Worm (Caenorhabditis elegans) whole organism, L1 larva: ENCODE measurements around the gene srlf-10.

Experiments
- C04F5.9 ChIP-seq: sonication (generic microtip); optimal IDR thresholded peaks from 2 replicates; lab custom pipeline; 2016; ENCODE audit warnings: missing genetic modification characterization, missing compliant biosample characterization
- C16A3.4 ChIP-seq: fragments of 150-350 bp; optimal IDR thresholded peaks from 2 replicates; lab custom pipeline; 2014; ENCODE audit warnings: missing biosample characterization, missing genetic modification characterization
- aha-1 ChIP-seq: fragments of 150-350 bp; optimal IDR thresholded peaks from 2 replicates; lab custom pipeline; 2014; ENCODE audit warnings: missing biosample characterization, missing genetic modification characterization
- alr-1 ChIP-seq: fragments of 200-800 bp; sonication (Bioruptor generic); optimal IDR thresholded peaks from 2 replicates; lab custom pipeline; 2018; ENCODE audit warnings: borderline replicate concordance, mild to moderate bottlenecking, missing genetic modification characterization, missing compliant biosample characterization
- aly-2 ChIP-seq: fragments of 150-350 bp; optimal IDR thresholded peaks from 2 replicates; lab custom pipeline; 2014; ENCODE audit warnings: missing biosample characterization, missing genetic modification characterization
- blmp-1 ChIP-seq: fragments of 150-350 bp; optimal IDR thresholded peaks from 2 replicates; lab custom pipeline; 2014; ENCODE audit warnings: missing biosample characterization, missing genetic modification characterization
- ceh-90 ChIP-seq: sonication (generic microtip); optimal IDR thresholded peaks from 2 replicates; lab custom pipeline; 2016; ENCODE audit warnings: missing genetic modification characterization, missing compliant biosample characterization
- dsc-1 ChIP-seq: sonication (generic microtip); optimal IDR thresholded peaks from 2 replicates; lab custom pipeline; 2016; ENCODE audit warnings: mild to moderate bottlenecking, missing genetic modification characterization, missing compliant biosample characterization
- elt-2 ChIP-seq: sonication (generic microtip); optimal IDR thresholded peaks from 2 replicates; lab custom pipeline; 2016; ENCODE audit warnings: missing genetic modification characterization, mild to moderate bottlenecking, inconsistent platforms, missing compliant biosample characterization, missing genetic modification reagents
- elt-3 ChIP-seq, 6 experiments: fragments of 150-350 bp in 1 of 6; sonication (generic microtip); optimal IDR thresholded peaks; 2 replicates each; lab custom pipeline; 2017 to 2018; ENCODE audit warnings: missing biosample characterization in 6 of 6, missing genetic modification characterization in 6 of 6, inconsistent platforms in 1 of 6
- ets-5 ChIP-seq: fragments of 200-800 bp; sonication (Bioruptor generic); IDR thresholded peaks from 2 replicates; pipeline ENCODE4 v1.3.6; 2022; ENCODE audit warnings: missing genetic modification characterization, missing compliant biosample characterization
- fkh-8 ChIP-seq: sonication (generic microtip); optimal IDR thresholded peaks from 2 replicates; lab custom pipeline; 2016; ENCODE audit warnings: mild to moderate bottlenecking, missing genetic modification characterization, missing compliant biosample characterization
- hlh-17 ChIP-seq: fragments of 200-800 bp; sonication (Bioruptor generic); optimal IDR thresholded peaks from 2 replicates; lab custom pipeline; 2018; ENCODE audit warnings: missing genetic modification characterization, mild to moderate bottlenecking, missing compliant biosample characterization, moderate library complexity, borderline replicate concordance
- hpl-2 ChIP-seq: fragments of 150-350 bp; optimal IDR thresholded peaks from 2 replicates; lab custom pipeline; 2014; ENCODE audit warnings: missing biosample characterization, missing genetic modification reagents, missing genetic modification characterization
- irx-1 ChIP-seq: sonication (generic microtip); optimal IDR thresholded peaks from 2 replicates; lab custom pipeline; 2016; ENCODE audit warnings: missing genetic modification characterization, missing compliant biosample characterization
- jun-1 ChIP-seq: fragments of 150-350 bp; optimal IDR thresholded peaks from 2 replicates; lab custom pipeline; 2014; ENCODE audit warnings: missing biosample characterization, missing genetic modification reagents, missing genetic modification characterization
- lin-14 ChIP-seq: fragments of 200-800 bp; sonication (Bioruptor generic); optimal IDR thresholded peaks from 2 replicates; lab custom pipeline; 2018; ENCODE audit warnings: mild to moderate bottlenecking, missing genetic modification characterization, moderate library complexity, missing compliant biosample characterization
- lin-15B ChIP-seq: fragments of 150-350 bp; sonication (generic microtip); optimal IDR thresholded peaks from 3 replicates; lab custom pipeline; 2014; ENCODE audit warnings: missing biosample characterization, missing genetic modification characterization
- lin-35 ChIP-seq, 2 experiments: fragments of 150-350 bp; optimal IDR thresholded peaks; 2 replicates each; lab custom pipeline; 2014; ENCODE audit warnings: missing biosample characterization in 2 of 2, missing genetic modification characterization in 2 of 2, missing genetic modification reagents in 2 of 2
- lir-3 ChIP-seq: sonication (generic microtip); optimal IDR thresholded peaks from 2 replicates; lab custom pipeline; 2016; ENCODE audit warnings: mild to moderate bottlenecking, missing genetic modification characterization, moderate library complexity, missing compliant biosample characterization; ENCODE audit not compliant: poor library complexity
- mab-9 ChIP-seq: fragments of 200-800 bp; sonication (Bioruptor generic); IDR thresholded peaks from 2 replicates; pipeline ENCODE4 v1.3.6; 2022; ENCODE audit warnings: missing genetic modification reagents, missing genetic modification characterization, missing compliant biosample characterization
- mdl-1 ChIP-seq, 2 experiments: fragments of 150-350 bp; optimal IDR thresholded peaks; 2 replicates each; lab custom pipeline; 2014 to 2017; ENCODE audit warnings: missing biosample characterization in 2 of 2, missing genetic modification characterization in 2 of 2, inconsistent platforms in 1 of 2
- mef-2 ChIP-seq: fragments of 150-350 bp; optimal IDR thresholded peaks from 2 replicates; lab custom pipeline; 2014; ENCODE audit warnings: missing biosample characterization, missing genetic modification characterization
- nhr-11 ChIP-seq: fragments of 150-350 bp; optimal IDR thresholded peaks from 2 replicates; lab custom pipeline; 2014; ENCODE audit warnings: missing biosample characterization, missing genetic modification characterization
- nhr-237 ChIP-seq: fragments of 150-350 bp; optimal IDR thresholded peaks from 2 replicates; lab custom pipeline; 2014; ENCODE audit warnings: missing biosample characterization, missing genetic modification characterization
- nhr-28 ChIP-seq: fragments of 150-350 bp; optimal IDR thresholded peaks from 2 replicates; lab custom pipeline; 2014; ENCODE audit warnings: missing biosample characterization, missing genetic modification characterization
- nhr-47 ChIP-seq: sonication (generic microtip); optimal IDR thresholded peaks from 2 replicates; lab custom pipeline; 2016; ENCODE audit warnings: mild to moderate bottlenecking, missing genetic modification characterization, moderate library complexity, missing compliant biosample characterization
- nhr-71 ChIP-seq: sonication (generic microtip); optimal IDR thresholded peaks from 2 replicates; lab custom pipeline; 2016; ENCODE audit warnings: mild to moderate bottlenecking, missing genetic modification characterization, moderate library complexity, missing compliant biosample characterization
- nhr-90 ChIP-seq: sonication (generic microtip); optimal IDR thresholded peaks from 2 replicates; lab custom pipeline; 2016; ENCODE audit warnings: mild to moderate bottlenecking, missing genetic modification characterization, missing compliant biosample characterization; ENCODE audit not compliant: poor library complexity
- skn-1 ChIP-seq: fragments of 150-350 bp; optimal IDR thresholded peaks from 2 replicates; lab custom pipeline; 2014; ENCODE audit warnings: missing biosample characterization, missing genetic modification characterization
- sox-4 ChIP-seq: sonication (generic microtip); optimal IDR thresholded peaks from 2 replicates; lab custom pipeline; 2016; ENCODE audit warnings: missing genetic modification characterization, missing compliant biosample characterization
- sup-37 ChIP-seq: fragments of 200-800 bp; sonication (Bioruptor generic); optimal IDR thresholded peaks from 2 replicates; lab custom pipeline; 2018; ENCODE audit warnings: mild to moderate bottlenecking, missing genetic modification characterization, missing compliant biosample characterization
- swsn-7 ChIP-seq: sonication (generic microtip); optimal IDR thresholded peaks from 2 replicates; lab custom pipeline; 2016; ENCODE audit warnings: missing genetic modification characterization, missing compliant biosample characterization
- tlp-1 ChIP-seq: fragments of 150-350 bp; optimal IDR thresholded peaks from 2 replicates; lab custom pipeline; 2014; ENCODE audit warnings: missing biosample characterization, missing genetic modification characterization
- unc-86 ChIP-seq: sonication (generic microtip); optimal IDR thresholded peaks from 2 replicates; lab custom pipeline; 2016; ENCODE audit warnings: missing genetic modification characterization, missing compliant biosample characterization
- unc-98 ChIP-seq: fragments of 200-800 bp; sonication (Bioruptor generic); IDR thresholded peaks from 2 replicates; pipeline ENCODE4 v1.3.6; 2022; ENCODE audit warnings: missing genetic modification characterization, missing compliant biosample characterization
- xbp-1 ChIP-seq: sonication (generic microtip); optimal IDR thresholded peaks from 2 replicates; lab custom pipeline; 2016; ENCODE audit warnings: missing genetic modification characterization, missing compliant biosample characterization
- zag-1 ChIP-seq: fragments of 150-350 bp; optimal IDR thresholded peaks from 2 replicates; lab custom pipeline; 2014; ENCODE audit warnings: missing biosample characterization, missing genetic modification characterization
- zip-4 ChIP-seq: fragments of 200-800 bp; sonication (Bioruptor generic); optimal IDR thresholded peaks from 2 replicates; lab custom pipeline; 2018; ENCODE audit warnings: mild to moderate bottlenecking, missing genetic modification characterization, moderate library complexity, missing compliant biosample characterization
- ztf-11 ChIP-seq, 2 experiments: sonication (generic microtip); optimal IDR thresholded peaks; 2 replicates each; lab custom pipeline; 2016 to 2017; ENCODE audit warnings: missing genetic modification characterization in 2 of 2, missing biosample characterization in 1 of 2, missing compliant biosample characterization in 1 of 2

Gene srlf-10

DNA sequence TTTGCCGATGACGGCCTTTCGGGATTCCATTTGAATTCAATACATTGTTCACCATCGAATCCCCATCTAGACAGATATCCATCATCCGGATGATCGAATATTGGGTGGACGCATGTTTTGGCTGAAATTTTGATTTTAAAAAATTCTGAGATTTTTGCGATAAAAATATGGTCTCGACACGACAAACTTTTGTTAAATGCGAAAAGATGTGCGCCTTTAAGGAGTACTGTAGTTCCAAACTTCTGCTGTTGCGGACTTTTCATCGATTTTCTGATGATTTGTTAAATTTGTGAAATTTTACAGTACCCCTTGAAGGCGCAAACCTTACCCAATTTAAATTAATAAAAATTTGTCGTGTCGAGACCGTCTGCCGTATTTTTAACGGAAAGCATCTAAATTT is 25.8 kb downstream of the srlf-10 start:
- no peak for TF ChIP-seq nhr-11 (tag; lab: Kevin White, UChicago)
- no peak for TF ChIP-seq elt-3 (tag; optimal IDR thresholded peaks at IDR 0.05; lab: Kevin White, UChicago)
- TF ChIP-seq dsc-1 (tag; lab: Kevin White, UChicago), result no peak
- TF ChIP-seq sox-4 (tag; lab: Kevin White, UChicago), result no peak
- TF ChIP-seq jun-1 (tag; lab: Kevin White, UChicago), result no peak
- no peak for TF ChIP-seq nhr-28 (tag; lab: Kevin White, UChicago)
- TF ChIP-seq sup-37 (GFP tag; lab: Kevin White, UChicago), result no peak
- no peak for TF ChIP-seq zip-4
- TF ChIP-seq C04F5.9 (tag; lab: Kevin White, UChicago), result no peak
- TF ChIP-seq nhr-90 (tag; lab: Kevin White, UChicago), result no peak
- no peak for TF ChIP-seq lin-35 (GFP tag; optimal IDR thresholded peaks at IDR 0.05; lab: Kevin White, UChicago)
- TF ChIP-seq unc-86 (tag; lab: Kevin White, UChicago), result no peak
- no peak for TF ChIP-seq aha-1
- TF ChIP-seq tlp-1, result no peak
- no peak for TF ChIP-seq mef-2 (tag; lab: Kevin White, UChicago)
- TF ChIP-seq, all 84 proteins: peak for 0

- TF ChIP-seq blmp-1 (no peak), irx-1 (tag; lab: Kevin White, UChicago) (no peak), C16A3.4 (tag; lab: Kevin White, UChicago) (no peak), zag-1 (tag; lab: Kevin White, UChicago) (no peak), lin-35 (GFP tag; optimal IDR thresholded peaks at IDR 0.05; lab: Kevin White, UChicago) (no peak), mdl-1 (tag; optimal IDR thresholded peaks at IDR 0.05; lab: Kevin White, UChicago) (no peak), ets-5 (GFP tag; lab: Robert Waterston, UW) (no peak), xbp-1 (tag; lab: Kevin White, UChicago) (no peak), mab-9 (GFP tag; lab: Robert Waterston, UW) (no peak), lin-15B (no peak), ceh-90 (tag; lab: Kevin White, UChicago) (no peak)
Measured at ce11 chrIII:13429668-13430067, 27.7 kb downstream of the srlf-10 start, which contains the start of gene bli-5. bli-5 (minus strand) TSS chrIII:13429768.

DNA sequence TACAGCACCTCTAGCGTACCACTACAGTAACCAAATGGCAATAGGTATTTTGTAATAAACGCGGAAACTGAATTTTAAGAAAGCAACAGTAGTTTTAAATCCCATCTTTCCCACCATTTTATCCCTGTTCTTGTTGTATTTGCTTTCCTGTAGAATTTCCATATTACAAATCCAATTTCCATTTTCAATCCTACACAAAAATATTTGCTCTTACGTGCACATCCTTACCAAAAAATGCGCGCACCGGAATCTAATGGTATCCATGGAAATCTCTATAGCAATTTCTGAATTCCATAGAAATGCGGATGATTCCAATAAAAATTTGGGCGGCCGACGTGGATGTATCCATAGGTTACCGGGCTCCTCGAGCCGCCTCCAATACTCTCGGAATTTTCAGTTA is 28.2 kb downstream of the srlf-10 start, which contains the start of gene trf-1:
TSS of gene trf-1 (plus strand) at position 301 of the 400 bp plus-strand sequence.
- TF ChIP-seq C16A3.4 (tag; lab: Kevin White, UChicago) (no peak), aly-2 (tag; lab: Kevin White, UChicago) (no peak), elt-2 (tag; lab: Kevin White, UChicago) (no peak), ceh-90 (tag; lab: Kevin White, UChicago) (no peak), ets-5 (GFP tag; lab: Robert Waterston, UW) (no peak), hlh-17 (GFP tag; lab: Kevin White, UChicago) (no peak)
- TF ChIP-seq, all 84 proteins: peak for 0

- TF ChIP-seq ztf-11 (tag; optimal IDR thresholded peaks at IDR 0.05; lab: Kevin White, UChicago) (no peak), nhr-71 (tag; lab: Kevin White, UChicago) (no peak), lir-3 (tag; lab: Kevin White, UChicago) (no peak), fkh-8 (tag; lab: Kevin White, UChicago) (no peak), dsc-1 (tag; lab: Kevin White, UChicago) (no peak), skn-1 (tag; lab: Kevin White, UChicago) (no peak), alr-1 (tag; lab: Kevin White, UChicago) (no peak), nhr-47 (no peak), nhr-237 (tag; lab: Kevin White, UChicago) (no peak), swsn-7 (no peak), lin-35 (GFP tag; optimal IDR thresholded peaks at IDR 0.05; lab: Kevin White, UChicago) (no peak), lin-14 (GFP tag; lab: Kevin White, UChicago) (no peak), unc-98 (GFP tag; lab: Robert Waterston, UW) (no peak), hpl-2 (GFP tag; lab: Kevin White, UChicago) (no peak)
Measured at ce11 chrIII:13434404-13434803, 32.4 kb downstream of the srlf-10 start, which contains the start of gene F45G2.7. F45G2.7 (minus strand) TSS chrIII:13434504.
